Worm (Caenorhabditis elegans): Measurements from ENCODE around the gene Y38C1AA.7.

ce11 chrIV:159864-160263 is 1.1 kb downstream of the Y38C1AA.7 start, which contains the start of gene Y38C1AA.19:
- TF ChIP-seq klf-2 (GFP tag; conservative IDR thresholded peaks at IDR 0.05) (no peak), ztf-23 (GFP tag; IDR thresholded peaks at IDR 0.05) (no peak), ref-1 (GFP tag; conservative IDR thresholded peaks at IDR 0.05) (no peak), med-1 (GFP tag; optimal IDR thresholded peaks at IDR 0.05; ENCODE audit: insufficient read depth) (no peak), ztf-29 (GFP tag; IDR thresholded peaks at IDR 0.05) (no peak)

All from whole organism, midembryonic.